Worm (Caenorhabditis elegans) whole organism, L2 larva: ENCODE data around the gene clk-2.

Experiments used
- aly-2 ChIP-seq: fragments of 150-350 bp; optimal IDR thresholded peaks from 2 replicates; lab custom pipeline; 2014; ENCODE audit warnings: missing biosample characterization, missing genetic modification characterization
- ceh-16 ChIP-seq: fragments of 150-350 bp; optimal IDR thresholded peaks from 2 replicates; lab custom pipeline; 2014; ENCODE audit warnings: missing biosample characterization, missing genetic modification characterization
- ceh-82 ChIP-seq: fragments of 150-350 bp; optimal IDR thresholded peaks from 2 replicates; lab custom pipeline; 2014; ENCODE audit warnings: missing biosample characterization, missing genetic modification characterization
- egl-27 ChIP-seq: sonication (generic microtip); optimal IDR thresholded peaks from 3 replicates; lab custom pipeline; 2017; ENCODE audit warnings: missing biosample characterization, missing genetic modification reagents, missing genetic modification characterization
- elt-3 ChIP-seq: sonication (generic microtip); optimal IDR thresholded peaks from 2 replicates; lab custom pipeline; 2017; ENCODE audit warnings: missing biosample characterization, missing genetic modification characterization
- fos-1 ChIP-seq: fragments of 150-350 bp; optimal IDR thresholded peaks from 2 replicates; lab custom pipeline; 2014; ENCODE audit warnings: missing biosample characterization, missing genetic modification characterization
- nhr-237 ChIP-seq: fragments of 150-350 bp; optimal IDR thresholded peaks from 2 replicates; lab custom pipeline; 2014; ENCODE audit warnings: missing biosample characterization, missing genetic modification characterization
- skn-1 ChIP-seq: sonication (generic microtip); optimal IDR thresholded peaks from 2 replicates; lab custom pipeline; 2017; ENCODE audit warnings: missing biosample characterization, missing genetic modification characterization
- sma-3 ChIP-seq: sonication (generic microtip); optimal IDR thresholded peaks from 2 replicates; lab custom pipeline; 2016; ENCODE audit warnings: missing genetic modification reagents, missing genetic modification characterization, missing compliant biosample characterization

DNA sequence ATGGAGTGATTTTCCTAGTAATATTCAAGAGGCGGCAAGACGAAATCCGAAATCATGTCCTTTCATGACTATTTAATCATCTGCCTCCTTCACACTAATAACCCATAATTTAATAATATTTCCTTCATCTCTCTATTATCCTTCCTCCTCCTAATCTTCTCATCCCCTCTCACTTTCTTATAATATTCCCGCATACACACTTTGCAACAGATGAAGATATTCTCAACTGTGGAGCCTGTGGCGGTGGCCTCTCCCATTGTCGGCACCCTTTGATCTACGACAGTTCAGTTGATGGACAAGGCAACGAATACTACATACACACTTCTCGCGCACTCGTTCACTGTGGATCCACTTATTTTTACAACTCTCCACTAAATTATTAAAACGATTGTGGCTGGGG, 40.3 kb upstream of the clk-2 start:
- TF ChIP-seq egl-27 (tag; lab: Kevin White, UChicago) (no peak), fos-1 (tag; lab: Kevin White, UChicago) (no peak), skn-1 (no peak), sma-3 (GFP tag; lab: Kevin White, UChicago) (no peak), ceh-82 (tag; lab: Kevin White, UChicago) (no peak), ceh-16 (no peak), nhr-237 (no peak), elt-3 (no peak), aly-2 (tag; lab: Kevin White, UChicago) (no peak)
